Fruit fly (Drosophila melanogaster) whole organism, embryonic: Measurements from ENCODE around the gene CG10804.

Source experiments
- Atf3 ChIP-seq: fragments of 200-800 bp; sonication (Bioruptor generic); optimal IDR thresholded peaks from 3 replicates; lab custom pipeline; 2016; ENCODE audit warnings: missing biosample characterization, missing genetic modification characterization
- B-H2 ChIP-seq: fragments of 200-800 bp; sonication (Bioruptor generic); optimal IDR thresholded peaks from 2 replicates; lab custom pipeline; 2018; ENCODE audit warnings: missing biosample characterization, mild to moderate bottlenecking, missing genetic modification characterization
- CG11560 ChIP-seq: fragments of 200-800 bp; sonication (Bioruptor generic); IDR thresholded peaks from 3 replicates; pipeline ENCODE4 v1.3.6; 2022; ENCODE audit warnings: missing biosample characterization, missing genetic modification characterization
- CG13424 ChIP-seq: fragments of 200-800 bp; sonication (Bioruptor generic); optimal IDR thresholded peaks from 2 replicates; lab custom pipeline; 2019; ENCODE audit warnings: missing biosample characterization, mild to moderate bottlenecking, missing genetic modification characterization, moderate library complexity
- CG13624 ChIP-seq: fragments of 200-800 bp; sonication (Bioruptor generic); optimal IDR thresholded peaks from 2 replicates; lab custom pipeline; 2016; ENCODE audit warnings: missing biosample characterization, missing genetic modification characterization
- CG1529 ChIP-seq: fragments of 200-800 bp; sonication (Bioruptor generic); optimal IDR thresholded peaks from 3 replicates; lab custom pipeline; 2018; ENCODE audit warnings: missing biosample characterization, missing genetic modification characterization
- CG16813 ChIP-seq: fragments of 200-800 bp; sonication (Bioruptor generic); IDR thresholded peaks from 3 replicates; pipeline ENCODE4 v1.3.6; 2022; ENCODE audit warnings: missing biosample characterization, missing genetic modification characterization; ENCODE audit not compliant: partially characterized antibody
- CG17328 ChIP-seq: fragments of 200-800 bp; sonication (Bioruptor generic); IDR thresholded peaks from 2 replicates; pipeline ENCODE4 v1.3.6; 2022; ENCODE audit warnings: missing biosample characterization, missing genetic modification characterization
- CG17612 ChIP-seq: fragments of 200-800 bp; sonication (Bioruptor generic); IDR thresholded peaks from 2 replicates; pipeline ENCODE4 v1.3.6; 2022; ENCODE audit warnings: missing biosample characterization, missing genetic modification characterization
- CG17802 ChIP-seq: fragments of 200-800 bp; sonication (Bioruptor generic); optimal IDR thresholded peaks from 2 replicates; lab custom pipeline; 2018; ENCODE audit warnings: missing biosample characterization, mild to moderate bottlenecking, missing genetic modification characterization, moderate library complexity
- CG18476 ChIP-seq: fragments of 200-800 bp; sonication (Bioruptor generic); optimal IDR thresholded peaks from 2 replicates; lab custom pipeline; 2016; ENCODE audit warnings: missing biosample characterization, mild to moderate bottlenecking, missing genetic modification characterization
- CG18619 ChIP-seq: fragments of 200-800 bp; sonication (Bioruptor generic); optimal IDR thresholded peaks from 3 replicates; lab custom pipeline; 2017; ENCODE audit warnings: missing biosample characterization, mild to moderate bottlenecking, missing genetic modification characterization
- CG30403 ChIP-seq: fragments of 200-800 bp; sonication (Bioruptor generic); optimal IDR thresholded peaks from 3 replicates; lab custom pipeline; 2016; ENCODE audit warnings: missing biosample characterization, missing genetic modification characterization
- CG4617 ChIP-seq: fragments of 200-800 bp; sonication (Bioruptor generic); optimal IDR thresholded peaks from 3 replicates; lab custom pipeline; 2016; ENCODE audit warnings: missing biosample characterization, missing genetic modification characterization, borderline replicate concordance
- CG6791 ChIP-seq: fragments of 200-800 bp; sonication (Bioruptor generic); IDR thresholded peaks from 3 replicates; pipeline ENCODE4 v1.3.6; 2022; ENCODE audit warnings: missing biosample characterization, missing genetic modification characterization; ENCODE audit not compliant: partially characterized antibody
- CG7928 ChIP-seq: fragments of 200-800 bp; sonication (Bioruptor generic); optimal IDR thresholded peaks from 2 replicates; lab custom pipeline; 2017; ENCODE audit warnings: missing biosample characterization, mild to moderate bottlenecking, missing genetic modification characterization
- CG7963 ChIP-seq: fragments of 200-800 bp; sonication (Bioruptor generic); IDR thresholded peaks from 3 replicates; pipeline ENCODE4 v1.3.6; 2022; ENCODE audit warnings: missing biosample characterization, missing genetic modification characterization; ENCODE audit not compliant: partially characterized antibody
- CG9817 ChIP-seq: fragments of 200-800 bp; sonication (Bioruptor generic); optimal IDR thresholded peaks from 2 replicates; lab custom pipeline; 2018; ENCODE audit warnings: missing biosample characterization, mild to moderate bottlenecking, missing genetic modification characterization, moderate library complexity
- CG9932 ChIP-seq: fragments of 200-800 bp; sonication (Bioruptor generic); IDR thresholded peaks from 2 replicates; pipeline ENCODE4 v1.3.6; 2022; ENCODE audit warnings: missing biosample characterization, missing genetic modification characterization
- D ChIP-seq, 2 experiments: fragments of 200-800 bp in 1 of 2; fragments of >200 bp in 1 of 2; sonication (Bioruptor generic) in 1 of 2; optimal IDR thresholded peaks; 2 replicates in 1 of 2; 3 replicates in 1 of 2; lab custom pipeline; 2017; ENCODE audit warnings: mild to moderate bottlenecking in 1 of 2, missing biosample characterization in 1 of 2, missing genetic modification characterization in 1 of 2, missing genetic modification reagents in 1 of 2
- Deaf1 ChIP-seq: fragments of 200-800 bp; optimal IDR thresholded peaks from 3 replicates; lab custom pipeline; 2019; ENCODE audit warnings: missing biosample characterization, mild to moderate bottlenecking, missing genetic modification characterization, moderate library complexity
- Drgx ChIP-seq: fragments of 200-800 bp; sonication (Bioruptor generic); IDR thresholded peaks from 2 replicates; pipeline ENCODE4 v1.3.6; 2022; ENCODE audit warnings: missing biosample characterization, missing genetic modification characterization
- HmgZ ChIP-seq: fragments of 200-800 bp; sonication (Bioruptor generic); optimal IDR thresholded peaks from 2 replicates; lab custom pipeline; 2018; ENCODE audit warnings: missing biosample characterization, mild to moderate bottlenecking, missing genetic modification characterization
- Hsf ChIP-seq: fragments of 200-800 bp; sonication (Bioruptor generic); optimal IDR thresholded peaks from 3 replicates; lab custom pipeline; 2016; ENCODE audit warnings: missing biosample characterization, missing genetic modification characterization
- Jarid2 ChIP-seq: fragments of 200-800 bp; sonication (Bioruptor generic); optimal IDR thresholded peaks from 3 replicates; lab custom pipeline; 2017; ENCODE audit warnings: mild to moderate bottlenecking, missing biosample characterization, missing genetic modification reagents, missing genetic modification characterization
- MBD-R2 ChIP-seq: fragments of 200-800 bp; sonication (Bioruptor generic); IDR thresholded peaks from 2 replicates; pipeline ENCODE4 v1.3.6; 2022; ENCODE audit warnings: missing biosample characterization, missing genetic modification characterization
- Meics ChIP-seq: fragments of 200-800 bp; sonication (Bioruptor generic); optimal IDR thresholded peaks from 2 replicates; lab custom pipeline; 2017; ENCODE audit warnings: missing biosample characterization, mild to moderate bottlenecking, missing genetic modification characterization
- NC2α ChIP-seq: fragments of 200-800 bp; sonication (Bioruptor generic); optimal IDR thresholded peaks from 2 replicates; lab custom pipeline; 2016; ENCODE audit warnings: missing biosample characterization, missing genetic modification characterization
- Poxn ChIP-seq: fragments of 200-800 bp; sonication (Bioruptor generic); IDR thresholded peaks from 2 replicates; pipeline ENCODE4 v1.3.6; 2022; ENCODE audit warnings: missing biosample characterization, missing genetic modification characterization
- Sry-β ChIP-seq: fragments of 200-800 bp; sonication (Bioruptor generic); optimal IDR thresholded peaks from 2 replicates; lab custom pipeline; 2018; ENCODE audit warnings: missing biosample characterization, mild to moderate bottlenecking, missing genetic modification characterization, moderate library complexity
- bab2 ChIP-seq: fragments of 200-800 bp; sonication (Bioruptor generic); optimal IDR thresholded peaks from 2 replicates; lab custom pipeline; 2016; ENCODE audit warnings: missing biosample characterization, missing genetic modification characterization
- bowl ChIP-seq: fragments of 200-800 bp; sonication (Bioruptor generic); IDR thresholded peaks from 2 replicates; pipeline ENCODE4 v1.3.6; 2022; ENCODE audit warnings: missing biosample characterization, missing genetic modification characterization
- chn ChIP-seq: fragments of 200-800 bp; sonication (Bioruptor generic); optimal IDR thresholded peaks from 2 replicates; lab custom pipeline; 2016; ENCODE audit warnings: missing biosample characterization, missing genetic modification characterization
- croc ChIP-seq: fragments of 200-800 bp; sonication (Bioruptor generic); conservative IDR thresholded peaks from 3 replicates; pipeline ENCODE4 v1.3.6; 2022; ENCODE audit warnings: missing biosample characterization, missing genetic modification characterization
- cwo ChIP-seq: fragments of 200-800 bp; sonication (Bioruptor generic); optimal IDR thresholded peaks from 3 replicates; lab custom pipeline; 2017; ENCODE audit warnings: missing biosample characterization, missing genetic modification characterization, mild to moderate bottlenecking, moderate library complexity, missing genetic modification reagents
- disco-r ChIP-seq: fragments of 200-800 bp; sonication (Bioruptor generic); optimal IDR thresholded peaks from 2 replicates; lab custom pipeline; 2016; ENCODE audit warnings: missing biosample characterization, missing genetic modification characterization
- dm ChIP-seq: fragments of 200-800 bp; sonication (Bioruptor generic); optimal IDR thresholded peaks from 3 replicates; lab custom pipeline; 2016; ENCODE audit warnings: missing biosample characterization, missing genetic modification characterization
- dpn ChIP-seq, 2 experiments: fragments of 200-800 bp; sonication (Bioruptor generic); optimal IDR thresholded peaks; 3 replicates each; lab custom pipeline; 2016; ENCODE audit warnings: missing biosample characterization in 2 of 2, missing genetic modification characterization in 2 of 2
- en ChIP-seq: fragments of 200-800 bp; sonication (Bioruptor generic); optimal IDR thresholded peaks from 2 replicates; lab custom pipeline; 2016; ENCODE audit warnings: missing biosample characterization, missing genetic modification characterization
- gce ChIP-seq: fragments of 200-800 bp; sonication (Bioruptor generic); IDR thresholded peaks from 3 replicates; pipeline ENCODE4 v1.3.6; 2022; ENCODE audit warnings: missing biosample characterization, missing genetic modification characterization
- lmd ChIP-seq: fragments of 200-800 bp; sonication (Bioruptor generic); IDR thresholded peaks from 2 replicates; pipeline ENCODE4 v1.3.6; 2022; ENCODE audit warnings: missing biosample characterization, missing genetic modification characterization
- nmo ChIP-seq: fragments of 200-800 bp; sonication (Bioruptor generic); optimal IDR thresholded peaks from 2 replicates; lab custom pipeline; 2018; ENCODE audit warnings: missing biosample characterization, mild to moderate bottlenecking, missing genetic modification characterization, moderate library complexity
- nom ChIP-seq: fragments of 200-800 bp; sonication (Bioruptor generic); optimal IDR thresholded peaks from 2 replicates; lab custom pipeline; 2017; ENCODE audit warnings: missing biosample characterization, missing genetic modification characterization, mild to moderate bottlenecking, moderate library complexity, missing genetic modification reagents
- pho ChIP-seq: fragments of 200-800 bp; sonication (Bioruptor generic); optimal IDR thresholded peaks from 2 replicates; lab custom pipeline; 2016; ENCODE audit warnings: missing biosample characterization, missing genetic modification characterization
- pita ChIP-seq: fragments of 200-800 bp; sonication (Bioruptor generic); optimal IDR thresholded peaks from 2 replicates; lab custom pipeline; 2017; ENCODE audit warnings: missing biosample characterization, mild to moderate bottlenecking, missing genetic modification characterization
- pnt ChIP-seq: fragments of 200-800 bp; sonication (Bioruptor generic); optimal IDR thresholded peaks from 3 replicates; lab custom pipeline; 2016; ENCODE audit warnings: missing biosample characterization, missing genetic modification characterization
- prd ChIP-seq, 3 experiments: fragments of >200 bp in 2 of 3; fragments of 200-800 bp in 1 of 3; sonication (Bioruptor generic) in 1 of 3; optimal IDR thresholded peaks in 2 of 3; IDR thresholded peaks in 1 of 3; 2 replicates in 2 of 3; 3 replicates in 1 of 3; pipeline versions ENCODE4 v1.3.6 to Lab custom; 2017 to 2022; ENCODE audit warnings: missing biosample characterization in 1 of 3, missing genetic modification characterization in 1 of 3
- repo ChIP-seq: fragments of 200-800 bp; sonication (Bioruptor generic); optimal IDR thresholded peaks from 2 replicates; lab custom pipeline; 2016; ENCODE audit warnings: missing biosample characterization, missing genetic modification characterization
- tx ChIP-seq: fragments of 200-800 bp; sonication (Bioruptor generic); optimal IDR thresholded peaks from 2 replicates; lab custom pipeline; 2016; ENCODE audit warnings: missing biosample characterization, missing genetic modification characterization
- zfh2 ChIP-seq: fragments of 200-800 bp; sonication (Bioruptor generic); optimal IDR thresholded peaks from 2 replicates; lab custom pipeline; 2016; ENCODE audit warnings: missing biosample characterization, missing genetic modification characterization

CG10804 gene

DNA sequence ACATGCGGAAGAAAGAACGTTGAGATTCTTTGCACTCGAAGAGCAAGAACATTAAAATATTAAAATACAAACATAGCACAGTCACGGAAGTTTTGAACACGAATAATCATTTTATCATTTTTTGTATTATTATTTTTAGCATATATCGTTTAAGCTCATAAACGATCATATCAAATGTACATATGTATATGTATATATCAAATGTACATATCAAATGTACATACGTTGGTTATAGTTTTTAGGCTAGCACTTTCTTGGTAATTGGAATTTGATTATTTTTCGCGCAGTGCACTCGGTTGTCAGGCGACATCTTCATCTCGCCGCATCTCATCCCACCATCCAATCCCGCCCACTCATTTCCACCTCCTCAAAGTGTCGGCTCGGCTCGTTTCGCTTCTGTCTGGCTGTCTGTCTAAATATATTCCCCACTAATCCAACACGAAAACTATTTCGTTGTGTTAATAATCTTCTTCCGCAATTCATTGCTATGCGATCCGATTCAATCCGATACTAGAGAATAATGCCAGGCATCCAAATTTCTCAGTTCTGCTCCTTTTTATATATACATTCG is 26.6 kb downstream of the CG10804 start (continued):
- TF ChIP-seq CG13424 (tag; lab: Kevin White, UChicago), result peak; percentile 66
- no peak for TF ChIP-seq CG7928 (GFP tag; lab: Kevin White, UChicago)
- TF ChIP-seq bab2 (GFP tag; lab: Kevin White, UChicago), result no peak
- TF ChIP-seq CG16813 (GFP tag; lab: Robert Waterston, UW), result no peak
- TF ChIP-seq croc (GFP tag; lab: Robert Waterston, UW), result peak; percentile 55; the same call in 2 of the 3 replicates
- no peak for TF ChIP-seq chn (GFP tag; lab: Kevin White, UChicago)
- TF ChIP-seq gce, result no peak
- no peak for TF ChIP-seq CG4617 (GFP tag; lab: Kevin White, UChicago)
- TF ChIP-seq CG17612 (GFP tag; lab: Robert Waterston, UW), result no peak
- peak in 1 of 2 experiments; percentile 20 for TF ChIP-seq dpn (GFP tag; optimal IDR thresholded peaks at IDR 0.05; lab: Kevin White, UChicago)
- TF ChIP-seq CG30403, result peak; percentile 34
- TF ChIP-seq nmo (GFP tag; lab: Kevin White, UChicago), result peak; percentile 75
- TF ChIP-seq CG18619 (GFP tag; lab: Kevin White, UChicago), result peak; percentile 10
- TF ChIP-seq MBD-R2 (GFP tag; lab: Robert Waterston, UW), result no peak
- TF ChIP-seq CG6791 (GFP tag; lab: Robert Waterston, UW), result no peak
- no peak for TF ChIP-seq Drgx (GFP tag; lab: Robert Waterston, UW)
- TF ChIP-seq zfh2, result no peak
- no peak for TF ChIP-seq CG11560 (tag; lab: Robert Waterston, UW)
- peak; percentile 61 for TF ChIP-seq lmd (GFP tag; lab: Robert Waterston, UW)
- peak; percentile 42 for TF ChIP-seq cwo (GFP tag; lab: Kevin White, UChicago)
- TF ChIP-seq tx (GFP tag; lab: Kevin White, UChicago), result no peak
- no peak for TF ChIP-seq HmgZ (tag; lab: Kevin White, UChicago)
- no peak for TF ChIP-seq pho (GFP tag; lab: Kevin White, UChicago)
- no peak for TF ChIP-seq disco-r (GFP tag; lab: Kevin White, UChicago)
- no peak for TF ChIP-seq en (GFP tag; lab: Kevin White, UChicago)
- TF ChIP-seq nom, result no peak
- no peak for TF ChIP-seq Poxn (GFP tag; lab: Robert Waterston, UW)
- TF ChIP-seq B-H2, result no peak
- TF ChIP-seq CG18476 (GFP tag; lab: Kevin White, UChicago), result no peak
- TF ChIP-seq CG7963, result no peak
- peak; percentile 9 for TF ChIP-seq CG9817 (tag; lab: Kevin White, UChicago)
- no peak for TF ChIP-seq NC2α (GFP tag; lab: Kevin White, UChicago)
- no peak for TF ChIP-seq Hsf (GFP tag; lab: Kevin White, UChicago)
- no peak for TF ChIP-seq repo
- no peak for TF ChIP-seq Jarid2 (GFP tag; lab: Kevin White, UChicago)
- TF ChIP-seq CG13624 (GFP tag; lab: Kevin White, UChicago), result no peak
- TF ChIP-seq pnt, result peak; percentile 4
- peak; percentile 31; the same call in 1 of the 2 replicates for TF ChIP-seq CG9932 (GFP tag; lab: Robert Waterston, UW)
- peak; percentile 24 for TF ChIP-seq Deaf1 (tag; lab: Kevin White, UChicago)
- TF ChIP-seq bowl, result no peak
- no peak for TF ChIP-seq Atf3 (GFP tag; lab: Kevin White, UChicago)
- TF ChIP-seq CG17328 (GFP tag; lab: Robert Waterston, UW), result peak; percentile 49
- TF ChIP-seq D (optimal IDR thresholded peaks at IDR 0.05; lab: Kevin White, UChicago), result no peak
- TF ChIP-seq D (GFP tag; optimal IDR thresholded peaks at IDR 0.05; lab: Kevin White, UChicago), result peak; percentile 45
- TF ChIP-seq Meics (GFP tag; lab: Kevin White, UChicago), result peak; percentile 54
- TF ChIP-seq dm (GFP tag; lab: Kevin White, UChicago), result no peak
- no peak for TF ChIP-seq CG1529
- TF ChIP-seq pita, result no peak
- TF ChIP-seq CG17802 (tag; lab: Kevin White, UChicago), result no peak
- no peak for TF ChIP-seq Sry-β
- no peak for TF ChIP-seq prd (optimal IDR thresholded peaks at IDR 0.05; lab: Kevin White, UChicago)
- TF ChIP-seq prd (GFP tag; IDR thresholded peaks at IDR 0.05; lab: Robert Waterston, UW), result no peak; the same call in 2 of the 3 replicates
